Fruit fly (Drosophila melanogaster): ENCODE results near the gene CG33493.

The CG33493 gene

DNA sequence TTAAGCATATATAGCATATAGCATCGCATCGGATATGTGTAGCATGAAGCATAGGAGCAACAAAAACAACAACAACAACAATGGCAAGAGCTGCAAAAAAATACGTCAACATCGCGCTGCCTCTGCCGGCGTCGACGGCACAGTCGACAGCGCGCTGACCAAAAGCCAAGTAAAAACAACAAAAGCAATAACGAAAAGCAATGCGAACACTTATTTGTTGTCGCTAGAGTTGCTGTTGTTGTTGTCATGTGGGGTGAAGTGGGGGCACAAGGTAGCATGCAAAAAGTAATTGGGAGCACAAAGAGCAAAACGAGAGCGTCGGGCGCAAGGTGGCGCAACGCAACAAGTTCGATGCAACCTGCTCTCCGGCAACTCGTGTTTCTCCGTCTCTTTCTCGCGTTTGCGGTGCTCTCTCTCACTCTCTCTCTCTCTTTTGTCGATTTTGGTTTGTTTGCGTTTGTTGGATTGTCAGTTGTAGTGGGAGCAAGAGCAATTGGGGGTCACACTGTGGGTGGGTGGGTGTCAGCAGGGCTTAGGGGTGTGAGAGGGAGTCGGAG lies 46.2 kb upstream of the CG33493 start (continued):
- TF ChIP-seq HLH4C (GFP tag; IDR thresholded peaks at IDR 0.05; ENCODE audit: partially characterized antibody) (no peak), lmd (GFP tag; IDR thresholded peaks at IDR 0.05) (no peak), Hr78 (GFP tag; optimal IDR thresholded peaks at IDR 0.05) (peak in 1 of 2 experiments; percentile 81), CG9797 (GFP tag; optimal IDR thresholded peaks at IDR 0.05) (no peak), Nf-YB (GFP tag; optimal IDR thresholded peaks at IDR 0.05) (no peak), CG12071 (GFP tag; optimal IDR thresholded peaks at IDR 0.05) (no peak), CG8924 (tag; optimal IDR thresholded peaks at IDR 0.05) (no peak), ERR (GFP tag; optimal IDR thresholded peaks at IDR 0.05) (no peak), Gsc (GFP tag; IDR thresholded peaks at IDR 0.05) (no peak), CG14667 (GFP tag; IDR thresholded peaks at IDR 0.05) (no peak), CG13296 (GFP tag; optimal IDR thresholded peaks at IDR 0.05) (no peak), H2.0 (GFP tag; IDR thresholded peaks at IDR 0.05) (no peak), CG34376 (GFP tag; optimal IDR thresholded peaks at IDR 0.05) (no peak), Jarid2 (GFP tag; optimal IDR thresholded peaks at IDR 0.05) (no peak), pho (GFP tag; optimal IDR thresholded peaks at IDR 0.05) (no peak), CG1792 (GFP tag; optimal IDR thresholded peaks at IDR 0.05) (no peak), sr (GFP tag; IDR thresholded peaks at IDR 0.05) (peak; percentile 75; the same call in 2 of the 3 replicates), CG6854 (GFP tag; optimal IDR thresholded peaks at IDR 0.05) (no peak), CG7357 (GFP tag; IDR thresholded peaks at IDR 0.05) (no peak), zfh2 (GFP tag; optimal IDR thresholded peaks at IDR 0.05) (no peak), insv (GFP tag; optimal IDR thresholded peaks at IDR 0.05) (no peak), mirr (GFP tag; optimal IDR thresholded peaks at IDR 0.05) (peak; percentile 65), CG4820 (GFP tag; optimal IDR thresholded peaks at IDR 0.05) (no peak), lola (GFP tag; optimal IDR thresholded peaks at IDR 0.05) (no peak), CG9215 (GFP tag; IDR thresholded peaks at IDR 0.05) (no peak), CG6765 (GFP tag; optimal IDR thresholded peaks at IDR 0.05) (no peak), bbx (GFP tag; IDR thresholded peaks at IDR 0.05; ENCODE audit: partially characterized antibody) (no peak), wor (GFP tag; IDR thresholded peaks at IDR 0.05) (no peak), Abd-B (GFP tag; optimal IDR thresholded peaks at IDR 0.05) (no peak), Hmr (GFP tag; optimal IDR thresholded peaks at IDR 0.05) (no peak), knrl (GFP tag; IDR thresholded peaks at IDR 0.05; ENCODE audit: partially characterized antibody) (no peak), pita (GFP tag; optimal IDR thresholded peaks at IDR 0.05) (no peak), CG30020 (tag; optimal IDR thresholded peaks at IDR 0.05) (no peak), Eip74EF (GFP tag; optimal IDR thresholded peaks at IDR 0.05) (no peak), B-H1 (GFP tag; IDR thresholded peaks at IDR 0.05) (no peak), CG14860 (GFP tag; IDR thresholded peaks at IDR 0.05; ENCODE audit: partially characterized antibody) (no peak), Antp (GFP tag; optimal IDR thresholded peaks at IDR 0.05) (no peak), CG9437 (GFP tag; optimal IDR thresholded peaks at IDR 0.05) (no peak), vvl (GFP tag; IDR thresholded peaks at IDR 0.05) (no peak), so (GFP tag; IDR thresholded peaks at IDR 0.05) (no peak), CG2199 (GFP tag; IDR thresholded peaks at IDR 0.05) (no peak), tgo (GFP tag; IDR thresholded peaks at IDR 0.05) (no peak), BtbVII (GFP tag; optimal IDR thresholded peaks at IDR 0.05) (no peak), prd (optimal IDR thresholded peaks at IDR 0.05) (no peak), prd (GFP tag; IDR thresholded peaks at IDR 0.05) (no peak), MESR4 (GFP tag; optimal IDR thresholded peaks at IDR 0.05) (no peak), sens-2 (GFP tag; IDR thresholded peaks at IDR 0.05) (no peak), scrt (GFP tag; optimal IDR thresholded peaks at IDR 0.05) (peak; percentile 84), CG3847 (GFP tag; IDR thresholded peaks at IDR 0.05) (no peak), gsb (GFP tag; IDR thresholded peaks at IDR 0.05) (no peak), CG10147 (GFP tag; optimal IDR thresholded peaks at IDR 0.05) (no peak)

All from whole organism, embryonic.